Worm (Caenorhabditis elegans): ENCODE data around the gene snn-1.

The snn-1 gene

ce11 chrIV:1859365-1859982, 44.6 kb upstream of the snn-1 start (continued):
- TF ChIP-seq unc-98 (GFP tag; IDR thresholded peaks at IDR 0.05) (no peak), nhr-76 (tag; optimal IDR thresholded peaks at IDR 0.05) (no peak), nhr-85 (tag) (peak; percentile 94), elt-3 (tag; optimal IDR thresholded peaks at IDR 0.05) (peak in 5 of 6 experiments; percentile 45 to 96 (median 80)), unc-62 (GFP tag; optimal IDR thresholded peaks at IDR 0.05) (no peak), nhr-28 (tag; optimal IDR thresholded peaks at IDR 0.05) (no peak), pax-3 (tag; optimal IDR thresholded peaks at IDR 0.05) (no peak), lin-15B (tag; optimal IDR thresholded peaks at IDR 0.05) (no peak), sup-37 (GFP tag; optimal IDR thresholded peaks at IDR 0.05) (no peak), zip-4 (GFP tag; optimal IDR thresholded peaks at IDR 0.05) (no peak), nhr-20 (tag; optimal IDR thresholded peaks at IDR 0.05) (peak; percentile 84), mep-1 (tag; optimal IDR thresholded peaks at IDR 0.05) (peak; percentile 5), lsy-2 (tag; optimal IDR thresholded peaks at IDR 0.05) (peak in 1 of 2 experiments; percentile 38), ztf-11 (tag; optimal IDR thresholded peaks at IDR 0.05) (no peak), mab-9 (GFP tag; IDR thresholded peaks at IDR 0.05) (no peak), lin-35 (GFP tag; optimal IDR thresholded peaks at IDR 0.05) (peak in 1 of 2 experiments; percentile 31), skn-1 (tag; optimal IDR thresholded peaks at IDR 0.05) (no peak), unc-130 (tag; optimal IDR thresholded peaks at IDR 0.05) (no peak), lir-3 (tag; optimal IDR thresholded peaks at IDR 0.05; ENCODE audit: poor library complexity) (no peak), zag-1 (tag; optimal IDR thresholded peaks at IDR 0.05) (no peak), fkh-10 (GFP tag; optimal IDR thresholded peaks at IDR 0.05) (no peak), tbx-2 (tag; optimal IDR thresholded peaks at IDR 0.05) (peak; percentile 38), efl-1 (optimal IDR thresholded peaks at IDR 0.05) (no peak), efl-1 (GFP tag; optimal IDR thresholded peaks at IDR 0.05 in 1 of 2) (peak in 1 of 2 experiments; percentile 78), snpc-4 (tag; optimal IDR thresholded peaks at IDR 0.05) (no peak), nhr-71 (tag; optimal IDR thresholded peaks at IDR 0.05) (peak; percentile 70), hpl-2 (GFP tag; optimal IDR thresholded peaks at IDR 0.05) (no peak), mdl-1 (tag; optimal IDR thresholded peaks at IDR 0.05) (peak in 1 of 2 experiments; percentile 38), isw-1 (GFP tag; IDR thresholded peaks at IDR 0.05) (no peak), Y116A8C.19 (tag; optimal IDR thresholded peaks at IDR 0.05; ENCODE audit: borderline replicate concordance) (no peak), nhr-11 (tag; optimal IDR thresholded peaks at IDR 0.05) (no peak), dpl-1 (GFP tag; optimal IDR thresholded peaks at IDR 0.05) (no peak), C04F5.9 (tag; optimal IDR thresholded peaks at IDR 0.05) (no peak)

DNA sequence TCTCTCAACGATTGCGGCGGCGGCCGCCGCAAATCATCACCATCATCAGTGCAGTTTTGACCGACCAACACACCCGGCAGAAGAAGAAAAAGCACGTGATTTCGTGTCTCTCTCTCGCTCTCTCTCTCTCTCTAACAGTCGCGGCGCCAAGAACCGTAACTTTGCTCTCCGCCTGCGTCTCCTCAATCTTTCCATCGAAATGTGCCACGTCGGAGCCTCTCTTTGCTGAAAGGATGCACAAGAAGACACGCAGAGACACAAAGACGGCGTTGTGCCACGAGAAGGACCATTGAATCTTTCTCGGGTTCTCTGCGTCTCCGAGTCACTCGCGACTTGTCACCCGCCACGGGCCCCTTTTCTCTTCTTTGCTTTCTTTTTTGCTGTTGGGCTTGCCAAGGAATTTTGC, 43.0 kb upstream of the snn-1 start:
- peak; percentile 14 for TF ChIP-seq pax-3 (tag; optimal IDR thresholded peaks at IDR 0.05)
- TF ChIP-seq unc-98 (GFP tag; IDR thresholded peaks at IDR 0.05), result no peak
- TF ChIP-seq fkh-8 (tag; optimal IDR thresholded peaks at IDR 0.05), result no peak
- TF ChIP-seq snu-23 (GFP tag; optimal IDR thresholded peaks at IDR 0.05), result peak; percentile 72
- TF ChIP-seq zag-1 (tag; optimal IDR thresholded peaks at IDR 0.05), result no peak
- peak; percentile 68 for TF ChIP-seq swsn-7 (tag; optimal IDR thresholded peaks at IDR 0.05)
- TF ChIP-seq tbx-2 (tag; optimal IDR thresholded peaks at IDR 0.05), result peak; percentile 73
- peak; percentile 67 for TF ChIP-seq mep-1 (tag; optimal IDR thresholded peaks at IDR 0.05)
- TF ChIP-seq ceh-88 (GFP tag; IDR thresholded peaks at IDR 0.05), result 0 out of 2 replicates have a peak, but pooled peaks have one; percentile 7
- TF ChIP-seq lin-35 (GFP tag; optimal IDR thresholded peaks at IDR 0.05), result peak; percentile 39 to 73
- TF ChIP-seq rnt-1 (tag; optimal IDR thresholded peaks at IDR 0.05), result peak; percentile 80
- no peak for TF ChIP-seq lir-3 (tag; optimal IDR thresholded peaks at IDR 0.05; ENCODE audit: poor library complexity)
- peak; percentile 47 for TF ChIP-seq xbp-1 (tag; optimal IDR thresholded peaks at IDR 0.05)
- peak; percentile 70 for TF ChIP-seq nhr-77 (tag; optimal IDR thresholded peaks at IDR 0.05)
- TF ChIP-seq efl-3 (GFP tag; optimal IDR thresholded peaks at IDR 0.05), result no peak
- no peak for TF ChIP-seq F16B12.6 (tag; optimal IDR thresholded peaks at IDR 0.05)
- TF ChIP-seq lsy-2 (tag; optimal IDR thresholded peaks at IDR 0.05), result peak; percentile 62 to 77
- TF ChIP-seq lin-39 (tag; optimal IDR thresholded peaks at IDR 0.05), result peak; percentile 28
- TF ChIP-seq fkh-4 (tag; optimal IDR thresholded peaks at IDR 0.05; ENCODE audit: borderline replicate concordance), result no peak
- no peak for TF ChIP-seq ztf-11 (tag; optimal IDR thresholded peaks at IDR 0.05)
- no peak for TF ChIP-seq ama-1 (optimal IDR thresholded peaks at IDR 0.05)
- TF ChIP-seq efl-1 (optimal IDR thresholded peaks at IDR 0.05), result peak; percentile 57 to 61
- TF ChIP-seq efl-1 (GFP tag; optimal IDR thresholded peaks at IDR 0.05 in 1 of 2), result peak; percentile 27 to 96
- peak; percentile 42 for TF ChIP-seq C16A3.4 (tag; optimal IDR thresholded peaks at IDR 0.05)
- peak; percentile 91 for TF ChIP-seq nhr-85 (tag)
- TF ChIP-seq tlp-1 (tag; optimal IDR thresholded peaks at IDR 0.05), result no peak
- no peak for TF ChIP-seq dsc-1 (tag; optimal IDR thresholded peaks at IDR 0.05)
- TF ChIP-seq mef-2 (tag; optimal IDR thresholded peaks at IDR 0.05), result no peak
- TF ChIP-seq isw-1 (GFP tag; IDR thresholded peaks at IDR 0.05), result peak; percentile 22
- no peak for TF ChIP-seq nhr-12 (tag; optimal IDR thresholded peaks at IDR 0.05)
- TF ChIP-seq sox-4 (tag; optimal IDR thresholded peaks at IDR 0.05), result no peak

All from whole organism, L1 larva.